Worm (Caenorhabditis elegans): ENCODE measurements around the gene W04H10.2.

Gene W04H10.2

ce11 chrII:643733-644132, 38.4 kb downstream of the W04H10.2 start:
- no peak for TF ChIP-seq unc-98 (GFP tag; IDR thresholded peaks at IDR 0.05)
- no peak for TF ChIP-seq tlp-1 (tag; optimal IDR thresholded peaks at IDR 0.05)
- TF ChIP-seq efl-3 (GFP tag; optimal IDR thresholded peaks at IDR 0.05): no peak
- no peak for TF ChIP-seq elt-2 (tag; optimal IDR thresholded peaks at IDR 0.05)
- no peak for TF ChIP-seq nhr-76 (tag; optimal IDR thresholded peaks at IDR 0.05)
- TF ChIP-seq zag-1 (tag; optimal IDR thresholded peaks at IDR 0.05): no peak
- no peak for TF ChIP-seq xbp-1 (tag; optimal IDR thresholded peaks at IDR 0.05)
- no peak for TF ChIP-seq lin-15B (tag; optimal IDR thresholded peaks at IDR 0.05)
- no peak for TF ChIP-seq jun-1 (tag; optimal IDR thresholded peaks at IDR 0.05)
- TF ChIP-seq nhr-90 (tag; optimal IDR thresholded peaks at IDR 0.05; ENCODE audit: poor library complexity): no peak
- TF ChIP-seq ceh-90 (tag; optimal IDR thresholded peaks at IDR 0.05): no peak

DNA sequence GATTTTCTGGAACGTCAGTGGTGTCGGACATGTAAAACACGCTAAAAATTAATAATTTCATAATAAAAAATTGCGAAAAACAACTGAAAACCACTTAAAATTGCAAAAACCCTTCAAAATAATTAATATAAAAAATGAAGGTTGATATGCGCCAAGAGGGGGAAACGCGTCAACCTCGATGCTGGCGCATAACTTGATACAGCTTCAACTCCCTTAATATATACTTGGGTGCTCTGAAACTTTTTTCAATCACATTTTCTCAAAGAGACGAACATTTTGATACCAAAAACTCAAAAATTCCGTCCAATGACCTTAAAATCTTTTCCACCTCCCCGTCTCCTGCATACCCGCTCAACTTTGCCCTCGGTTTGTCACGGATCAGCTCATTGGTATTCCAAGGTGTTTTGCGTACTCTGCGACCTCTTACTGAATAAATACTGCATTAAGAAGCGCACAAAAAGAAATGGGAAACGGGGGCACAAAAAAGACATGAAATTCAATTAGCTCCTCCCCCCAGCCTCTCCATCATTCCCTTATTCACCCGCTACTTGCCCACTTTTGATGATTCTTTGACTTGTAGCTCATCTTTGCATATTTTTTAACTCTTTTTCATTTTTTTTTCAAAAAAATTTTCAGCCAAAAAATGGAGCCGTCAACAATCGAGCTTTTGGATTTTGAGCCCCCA, 45.1 kb downstream of the W04H10.2 start, which contains the start of the genes K07E8.7 and frpr-14:
K07E8.7 (minus strand) TSS at position 47 of the 685 bp plus-strand sequence.
frpr-14 (plus strand) TSS at position 635 of the 685 bp plus-strand sequence.
- TF ChIP-seq nhr-47 (tag; optimal IDR thresholded peaks at IDR 0.05) (peak; percentile 56), skn-1 (tag; optimal IDR thresholded peaks at IDR 0.05) (peak; percentile 5), hlh-17 (GFP tag; optimal IDR thresholded peaks at IDR 0.05; ENCODE audit: borderline replicate concordance) (no peak), Y116A8C.19 (tag; optimal IDR thresholded peaks at IDR 0.05; ENCODE audit: borderline replicate concordance) (no peak), nhr-28 (tag; optimal IDR thresholded peaks at IDR 0.05) (no peak), elt-3 (tag; optimal IDR thresholded peaks at IDR 0.05) (peak in 1 of 6 experiments; percentile 5), mep-1 (tag; optimal IDR thresholded peaks at IDR 0.05) (peak; percentile 26), xbp-1 (tag; optimal IDR thresholded peaks at IDR 0.05) (peak; percentile 28), tbx-2 (tag; optimal IDR thresholded peaks at IDR 0.05) (peak; percentile 4), lin-35 (GFP tag; optimal IDR thresholded peaks at IDR 0.05) (peak; percentile 52 to 64), lsy-2 (tag; optimal IDR thresholded peaks at IDR 0.05) (peak; percentile 35 to 64), nhr-85 (tag) (peak; percentile 71), nhr-20 (tag; optimal IDR thresholded peaks at IDR 0.05) (peak; percentile 16), efl-1 (optimal IDR thresholded peaks at IDR 0.05) (peak; percentile 30 to 35), efl-1 (GFP tag; optimal IDR thresholded peaks at IDR 0.05 in 1 of 2) (peak; percentile 50 to 90), grh-1 (GFP tag; IDR thresholded peaks at IDR 0.05) (peak; percentile 28; the same call in 1 of the 2 replicates), fkh-10 (GFP tag; optimal IDR thresholded peaks at IDR 0.05) (peak; percentile 47), dsc-1 (tag; optimal IDR thresholded peaks at IDR 0.05) (no peak), lin-14 (GFP tag; optimal IDR thresholded peaks at IDR 0.05) (peak; percentile 38), isw-1 (GFP tag; IDR thresholded peaks at IDR 0.05) (peak; percentile 96), lin-15B (tag; optimal IDR thresholded peaks at IDR 0.05) (no peak), dpl-1 (GFP tag; optimal IDR thresholded peaks at IDR 0.05) (peak in 2 of 3 experiments; percentile 37 to 47), unc-86 (tag; optimal IDR thresholded peaks at IDR 0.05) (peak; percentile 6), irx-1 (tag; optimal IDR thresholded peaks at IDR 0.05) (no peak), swsn-7 (tag; optimal IDR thresholded peaks at IDR 0.05) (peak; percentile 29), ceh-82 (tag; optimal IDR thresholded peaks at IDR 0.05) (no peak)

DNA sequence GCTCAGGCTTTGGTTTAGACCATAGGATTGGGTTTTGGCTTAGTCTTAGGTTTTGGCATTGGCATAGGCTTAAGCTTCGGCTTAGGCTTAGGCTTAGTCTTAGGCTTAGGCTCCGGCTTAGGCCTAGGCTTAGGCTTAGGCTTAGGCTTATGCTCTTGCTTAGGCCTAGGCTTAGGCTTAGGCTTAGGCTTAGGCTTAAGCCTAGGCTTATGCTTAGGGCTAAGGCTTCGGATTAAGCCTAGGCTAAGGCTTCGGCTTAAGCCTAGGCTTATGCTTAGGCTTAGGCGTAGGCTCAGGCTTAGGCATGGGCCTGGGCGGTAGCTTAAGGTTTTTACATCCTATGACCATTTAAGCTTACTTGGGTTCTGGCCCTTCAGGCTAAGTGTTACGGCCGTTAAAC, 46.0 kb downstream of the W04H10.2 start:
- TF ChIP-seq ceh-63 (GFP tag; optimal IDR thresholded peaks at IDR 0.05) (no peak), mdl-1 (tag; optimal IDR thresholded peaks at IDR 0.05) (no peak), ama-1 (optimal IDR thresholded peaks at IDR 0.05) (no peak), ces-1 (GFP tag; optimal IDR thresholded peaks at IDR 0.05) (no peak), mep-1 (tag; optimal IDR thresholded peaks at IDR 0.05) (no peak), unc-86 (tag; optimal IDR thresholded peaks at IDR 0.05) (no peak), ceh-8 (GFP tag; optimal IDR thresholded peaks at IDR 0.05) (no peak), nhr-12 (tag; optimal IDR thresholded peaks at IDR 0.05) (no peak), lin-35 (GFP tag; optimal IDR thresholded peaks at IDR 0.05) (no peak), Y116A8C.19 (tag; optimal IDR thresholded peaks at IDR 0.05; ENCODE audit: borderline replicate concordance) (no peak), ets-5 (GFP tag; IDR thresholded peaks at IDR 0.05) (no peak), C04F5.9 (tag; optimal IDR thresholded peaks at IDR 0.05) (no peak), sox-4 (tag; optimal IDR thresholded peaks at IDR 0.05) (no peak)

Measured in whole organism, L1 larva.